Worm (Caenorhabditis elegans) whole organism, L4/young adult: ENCODE measurements around the gene T14G8.6.

Source experiments
- W03F9.2 ChIP-seq: fragments of 150-350 bp; optimal IDR thresholded peaks from 2 replicates; lab custom pipeline; 2014; ENCODE audit warnings: missing biosample characterization, missing genetic modification characterization
- him-1 ChIP-seq: sonication (generic microtip); optimal IDR thresholded peaks from 2 replicates; lab custom pipeline; 2016; ENCODE audit warnings: missing genotype, missing genetic modification reagents, missing genetic modification characterization, missing compliant biosample characterization

DNA sequence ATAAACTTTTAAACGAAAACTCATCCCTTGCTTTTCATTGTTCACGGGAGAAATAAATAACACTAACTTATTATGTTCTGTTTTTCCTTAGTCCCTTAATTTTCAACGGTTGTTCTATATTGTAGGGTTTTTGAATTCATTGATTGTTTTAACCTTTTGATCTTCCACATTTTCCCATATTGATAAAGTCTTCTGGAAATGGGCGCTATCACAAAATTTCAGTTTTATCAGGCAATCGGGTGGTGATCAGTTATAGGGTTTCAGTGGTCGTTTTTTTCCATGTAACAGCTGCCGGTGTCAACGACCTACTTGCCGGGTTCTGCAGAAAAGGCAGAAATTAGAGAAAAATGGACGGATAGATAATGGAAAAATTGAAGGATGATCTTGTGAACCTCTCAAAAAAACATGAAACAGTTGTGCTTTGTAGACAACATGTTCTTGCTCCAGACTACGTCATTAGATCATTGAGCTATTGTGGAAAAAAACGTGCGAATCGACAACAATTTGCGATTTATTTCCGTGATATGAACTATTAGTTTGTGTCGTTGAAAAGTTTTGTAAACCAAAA lies 7.3 kb upstream of the T14G8.6 start:
- no peak for TF ChIP-seq him-1
- no peak for TF ChIP-seq W03F9.2 (tag; lab: Kevin White, UChicago)
